Fruit fly (Drosophila melanogaster): ENCODE measurements around the gene CG6793.

DNA sequence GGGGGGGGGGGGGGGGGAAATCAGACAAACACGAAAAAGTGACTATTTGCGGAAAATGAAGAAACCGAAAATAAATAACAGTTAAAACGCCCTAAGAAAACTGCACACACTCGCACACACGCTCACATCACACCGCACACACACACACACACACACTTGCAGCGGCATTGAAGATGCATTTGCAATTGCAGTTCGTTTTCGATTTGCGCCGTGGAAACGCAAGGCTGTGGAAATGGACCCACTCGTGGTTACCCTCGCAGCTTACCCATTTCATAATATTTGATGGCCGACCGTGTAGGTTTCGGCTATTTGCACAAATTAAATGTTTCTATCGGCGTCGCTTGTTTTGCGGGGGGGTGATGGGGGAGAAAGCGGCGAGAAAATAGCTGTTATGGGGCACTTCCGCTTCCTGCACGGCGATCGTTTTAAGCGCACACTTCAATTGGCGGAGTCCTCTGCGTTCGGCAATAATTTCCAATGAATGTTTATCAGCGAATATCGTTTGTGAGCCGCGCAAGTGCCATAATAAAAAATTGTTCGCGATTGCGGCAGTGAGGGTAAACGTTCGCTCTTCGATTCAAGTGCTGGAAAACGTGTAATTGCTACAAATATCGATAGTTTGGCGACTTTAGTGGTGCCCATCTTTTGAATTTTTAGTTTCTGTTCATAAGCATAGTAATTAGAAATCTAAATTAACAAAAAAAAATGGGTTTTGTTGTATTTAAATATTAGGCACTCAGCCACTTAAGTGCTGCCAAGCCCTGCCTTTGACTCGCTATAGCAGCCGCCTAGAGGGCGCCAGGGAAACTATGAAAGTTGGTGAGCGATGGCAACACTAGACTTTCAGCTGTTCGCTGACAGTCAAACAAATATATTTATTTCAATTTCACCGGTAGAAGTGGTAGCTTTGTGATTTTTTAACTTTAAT lies 39.6 kb upstream of the CG6793 start, which contains the start of the genes Pop2 and CG6928:
- no peak for TF ChIP-seq CG8478 (optimal IDR thresholded peaks at IDR 0.05)
- TF ChIP-seq CTCF (optimal IDR thresholded peaks at IDR 0.05): peak; percentile 86 to 89

Measured in S2 (cell line).